Fruit fly (Drosophila melanogaster) ovary, adult (tissue): ENCODE results near the gene CG6048.

ENCODE experiments used
- CG17801 ChIP-seq: fragments of 200-800 bp; optimal IDR thresholded peaks from 2 replicates; lab custom pipeline; 2019; ENCODE audit warnings: missing biosample characterization, mild to moderate bottlenecking, missing genetic modification characterization, moderate library complexity; ENCODE audit not compliant: partially characterized antibody

CG6048 gene

DNA sequence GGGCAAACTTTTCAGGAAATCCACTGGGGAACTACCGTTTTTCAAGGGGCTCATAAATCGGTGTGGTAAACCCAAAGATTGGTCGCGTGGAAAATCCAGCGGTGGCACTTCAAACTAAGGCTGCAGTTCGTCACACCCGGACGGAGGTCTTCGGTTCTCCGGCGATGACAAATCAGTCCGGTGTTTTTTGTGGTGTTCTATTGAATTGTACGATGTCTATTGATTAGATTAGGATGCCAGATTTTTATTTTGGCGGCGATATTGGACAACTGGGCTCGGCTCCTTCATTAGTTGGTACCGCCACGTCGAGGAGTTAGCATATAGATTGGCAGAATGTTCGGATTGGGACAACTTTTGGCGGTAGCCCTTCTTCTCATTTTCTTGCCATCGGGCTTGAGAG, at the start of gene CG6048:
TSS of gene CG6048 (plus strand) at position 301 of the 400 bp plus-strand sequence.
- no peak for TF ChIP-seq CG17801 (GFP tag; lab: Kevin White, UChicago)

dm6 chrX:5902701-5903100, 49.7 kb upstream of the CG6048 start:
- TF ChIP-seq CG17801 (GFP tag; lab: Kevin White, UChicago) = no peak

DNA sequence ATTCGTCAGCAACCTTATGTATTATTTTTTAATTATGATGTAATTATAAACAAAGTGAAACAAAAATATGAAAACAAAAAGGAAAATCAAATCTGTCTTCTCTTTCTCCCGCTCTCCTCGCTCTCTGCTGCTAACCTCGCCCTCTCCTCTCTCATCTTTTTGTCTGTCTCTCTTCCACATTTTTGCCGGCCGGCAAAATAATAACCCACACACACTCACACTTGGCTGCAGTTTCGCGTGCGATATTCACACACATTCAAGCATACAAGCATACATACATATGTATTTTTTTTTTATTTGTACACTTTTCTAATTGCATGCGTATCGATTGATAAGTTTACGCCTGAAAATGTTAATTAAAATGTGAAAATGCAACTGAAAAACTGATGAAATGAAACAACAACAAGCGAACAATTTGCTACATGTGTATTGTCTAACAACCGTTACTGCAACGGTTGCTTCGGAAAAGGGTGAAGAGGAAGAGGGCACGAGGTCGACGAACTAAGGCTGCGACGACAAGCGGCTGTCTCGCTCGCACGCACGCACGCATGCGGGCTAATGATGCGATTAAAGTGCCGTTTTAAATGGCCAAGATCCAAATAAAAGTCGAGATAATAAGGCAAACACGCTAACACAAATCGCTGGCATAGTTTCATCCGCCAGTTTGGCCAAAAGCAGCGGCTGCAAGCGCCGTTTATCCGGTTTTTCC, 47.8 kb upstream of the CG6048 start:
- TF ChIP-seq CG17801 (GFP tag; lab: Kevin White, UChicago) = no peak

dm6 chrX:5905086-5905400, 47.3 kb upstream of the CG6048 start:
- TF ChIP-seq CG17801 (GFP tag; lab: Kevin White, UChicago) = no peak

dm6 chrX:5905446-5905845, 46.9 kb upstream of the CG6048 start, which contains the start of gene CG4020:
CG4020 (plus strand) TSS chrX:5905746.
- no peak for TF ChIP-seq CG17801 (GFP tag; lab: Kevin White, UChicago)

DNA sequence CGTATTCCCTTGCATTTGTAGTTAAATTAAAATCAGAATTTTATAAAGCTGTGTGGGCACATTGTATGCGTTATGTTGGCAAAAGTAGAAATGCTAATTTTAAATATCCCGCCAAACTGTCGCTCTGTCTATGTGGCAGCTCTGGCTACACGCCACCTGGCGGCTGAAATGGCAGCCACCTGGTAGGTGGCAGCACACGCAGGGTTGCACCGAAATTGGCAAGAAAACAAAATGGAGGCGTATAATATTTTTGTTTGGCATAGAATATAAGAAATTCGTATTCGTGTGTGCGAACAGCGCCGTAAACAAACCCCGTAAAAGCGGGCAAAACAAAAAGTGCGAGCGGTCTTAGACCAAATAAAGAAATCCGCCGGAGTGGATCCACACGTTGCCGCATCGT, 44.4 kb upstream of the CG6048 start, which contains the start of gene CG12236:
TSS of gene CG12236 (plus strand) at position 220 of the 400 bp plus-strand sequence.
- peak; percentile 37 for TF ChIP-seq CG17801 (GFP tag; lab: Kevin White, UChicago)

dm6 chrX:5914992-5915751, 37.2 kb upstream of the CG6048 start:
- no peak for TF ChIP-seq CG17801 (GFP tag; lab: Kevin White, UChicago)

- TF ChIP-seq CG17801 (GFP tag; lab: Kevin White, UChicago) = peak; percentile 79
Observed at dm6 chrX:5915752-5916493, 36.4 kb upstream of the CG6048 start.

DNA sequence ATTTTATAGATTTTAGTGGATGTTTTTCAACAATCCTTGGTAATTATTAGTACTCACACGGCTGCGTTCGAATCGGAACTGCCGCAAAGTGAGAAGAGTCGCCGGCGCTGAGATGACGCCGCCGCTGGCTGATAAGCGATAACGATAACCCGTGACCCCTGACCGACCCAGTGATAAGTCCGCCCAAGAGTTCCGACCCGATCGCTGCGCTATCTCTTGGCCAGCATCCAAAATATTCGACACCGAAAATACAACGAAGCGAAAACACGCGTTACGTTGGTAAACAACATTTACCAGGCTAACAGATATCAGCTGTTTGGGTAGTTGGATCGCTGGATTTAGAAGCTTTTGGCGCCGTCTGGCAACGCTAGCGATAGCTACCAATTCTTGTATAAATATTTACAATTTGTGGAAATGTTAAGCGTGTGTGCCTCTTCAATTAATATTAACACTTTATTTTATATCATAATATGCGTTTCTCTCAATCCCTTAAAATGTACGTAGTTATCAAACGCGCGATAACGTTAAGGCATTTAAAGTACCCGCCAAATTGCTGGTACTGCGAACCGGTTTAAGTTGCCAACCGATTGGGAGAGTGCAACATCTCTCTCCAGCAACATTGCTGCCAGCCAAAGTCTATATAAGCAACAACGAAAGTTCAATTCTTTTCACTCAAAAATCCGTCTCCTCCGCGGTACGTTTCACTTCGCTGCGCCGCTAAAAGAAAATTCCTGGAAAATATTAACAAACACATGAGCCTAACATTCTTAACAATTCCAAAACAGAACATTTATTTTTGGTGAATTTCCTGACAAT, 35.7 kb upstream of the CG6048 start, which contains the start of the genes Shmt and CG3726:
TSS of gene Shmt (minus strand) at position 304 of the 816 bp plus-strand sequence.
TSS of gene CG3726 (plus strand) at position 604 of the 816 bp plus-strand sequence.
- TF ChIP-seq CG17801 (GFP tag; lab: Kevin White, UChicago) = no peak

DNA sequence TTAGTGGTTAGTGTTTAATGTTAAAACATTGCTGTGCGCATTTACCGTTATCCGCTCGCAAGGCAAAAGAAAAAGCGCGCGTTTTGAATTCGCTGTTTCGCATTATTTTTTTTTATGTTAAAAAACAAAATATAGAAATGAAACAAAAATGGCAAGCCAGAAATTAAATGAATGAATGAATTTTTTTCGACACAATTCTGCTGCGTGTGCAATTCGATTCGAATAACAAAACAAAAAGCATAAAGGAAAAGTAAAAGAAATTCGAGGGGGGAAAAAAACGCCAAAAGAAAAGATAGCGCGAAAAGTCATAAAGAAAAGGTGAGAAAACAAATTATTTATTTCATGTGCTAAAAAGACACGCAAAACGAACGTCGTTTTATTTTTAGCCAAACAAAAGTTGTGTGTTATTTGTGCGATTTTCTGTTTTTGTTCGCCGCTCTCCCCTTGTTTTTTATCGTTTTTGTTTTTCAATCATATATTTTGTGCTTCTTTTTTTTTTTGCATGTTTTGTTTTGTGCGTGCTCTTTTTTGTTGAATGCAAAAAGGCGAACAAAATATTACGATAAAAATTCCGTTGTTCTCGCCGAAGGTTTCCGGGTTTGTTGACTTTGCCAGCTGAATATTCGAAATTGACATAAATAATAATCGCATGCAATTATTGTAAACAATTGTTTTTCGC, 34.9 kb upstream of the CG6048 start:
- peak; percentile 25 for TF ChIP-seq CG17801 (GFP tag; lab: Kevin White, UChicago)

DNA sequence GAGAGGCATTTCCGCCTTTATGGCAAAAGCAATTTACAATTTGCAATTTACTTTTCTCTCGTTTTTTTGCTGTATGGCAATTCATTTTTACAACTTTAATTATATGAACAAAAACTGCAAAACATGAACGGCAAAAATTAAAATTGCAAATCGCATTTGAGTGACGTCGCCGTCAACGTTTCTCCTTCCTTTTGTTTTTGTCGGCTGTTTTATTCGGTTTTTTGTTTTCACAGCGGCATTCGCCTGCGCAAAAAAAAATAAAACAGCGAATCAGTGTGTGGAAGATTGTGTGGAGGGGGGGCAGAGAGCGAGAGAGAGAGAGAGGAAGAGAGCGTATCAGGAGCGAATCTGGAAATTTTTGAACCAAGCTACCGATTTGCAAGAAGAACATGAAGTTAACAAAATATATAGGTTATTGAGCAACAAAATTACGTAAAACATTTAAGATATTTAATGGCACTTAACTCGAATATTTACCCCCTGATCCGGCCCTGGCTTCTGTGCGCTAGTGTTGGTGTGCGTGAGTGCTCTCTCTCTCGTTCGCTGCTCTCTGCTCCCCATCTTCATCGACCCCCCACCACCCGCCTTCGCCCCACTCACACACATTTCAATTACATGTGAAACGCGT, 33.8 kb upstream of the CG6048 start:
- peak; percentile 94 for TF ChIP-seq CG17801 (GFP tag; lab: Kevin White, UChicago)

DNA sequence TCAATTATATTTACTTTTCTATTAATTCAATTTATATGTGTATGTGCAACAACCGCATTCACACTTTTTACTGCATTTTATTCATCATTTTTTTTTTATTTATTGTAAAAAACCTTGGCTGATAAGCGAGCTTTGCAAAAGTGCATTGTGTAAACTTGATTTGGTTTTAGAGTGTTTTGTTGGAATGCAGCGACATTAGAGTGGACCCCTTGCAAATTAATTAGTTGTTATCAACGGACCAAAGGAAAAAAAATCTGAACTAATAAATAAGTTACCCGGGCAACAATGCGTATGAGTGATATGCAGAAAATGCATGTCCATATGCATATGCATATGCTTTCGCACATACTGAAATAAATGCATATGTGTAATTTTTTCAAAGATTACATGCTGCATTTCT, 31.4 kb upstream of the CG6048 start:
- TF ChIP-seq CG17801 (GFP tag; lab: Kevin White, UChicago) = no peak

- no peak for TF ChIP-seq CG17801 (GFP tag; lab: Kevin White, UChicago)
Observed at dm6 chrX:5922057-5922456, 30.3 kb upstream of the CG6048 start.
